Worm (Caenorhabditis elegans): ENCODE measurements around the gene dhhc-4.

dhhc-4 gene

DNA sequence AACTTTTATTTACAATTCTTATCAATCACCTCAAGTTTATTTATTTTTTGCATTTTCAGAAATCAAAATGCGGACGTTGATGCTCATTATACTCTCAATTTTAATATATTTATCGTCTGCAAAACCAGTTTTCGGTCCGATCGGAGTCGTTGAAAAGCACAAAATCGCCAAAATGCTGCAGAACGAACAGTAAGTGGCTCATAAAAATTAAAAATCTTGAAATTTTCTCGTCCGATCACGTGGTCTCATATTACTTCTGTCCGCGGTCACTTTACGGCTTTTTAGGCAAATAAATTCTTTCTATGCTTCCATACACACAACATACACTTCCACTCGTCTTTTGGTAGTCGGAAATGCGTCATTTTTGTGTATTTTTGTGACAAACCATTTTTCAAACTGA, 23.9 kb downstream of the dhhc-4 start, which contains the start of gene K11H3.5:
Gene K11H3.5 (plus strand): TSS at position 54 of the 400 bp plus-strand sequence.
- TF ChIP-seq egl-27 (tag; optimal IDR thresholded peaks at IDR 0.05) (no peak), nhr-67 (tag; optimal IDR thresholded peaks at IDR 0.05) (no peak), hmg-11 (tag; optimal IDR thresholded peaks at IDR 0.05) (no peak), snpc-4 (tag; optimal IDR thresholded peaks at IDR 0.05) (no peak), elt-2 (tag; optimal IDR thresholded peaks at IDR 0.05) (no peak), fkh-2 (tag; optimal IDR thresholded peaks at IDR 0.05) (no peak), nhr-11 (tag; optimal IDR thresholded peaks at IDR 0.05) (no peak), nfya-1 (tag; optimal IDR thresholded peaks at IDR 0.05; ENCODE audit: insufficient read depth) (no peak)

ce11 chrIII:9834888-9835287, 32.7 kb downstream of the dhhc-4 start, which contains the start of gene K11H3.8:
Gene K11H3.8, plus strand, starts transcription at chrIII:9835188.
- TF ChIP-seq nhr-28 (tag; optimal IDR thresholded peaks at IDR 0.05) = no peak
- TF ChIP-seq zag-1 (tag; optimal IDR thresholded peaks at IDR 0.05) = no peak
- no peak for TF ChIP-seq nfya-1 (tag; optimal IDR thresholded peaks at IDR 0.05; ENCODE audit: insufficient read depth)
- TF ChIP-seq fkh-2 (tag; optimal IDR thresholded peaks at IDR 0.05) = no peak
- no peak for TF ChIP-seq unc-39 (tag; optimal IDR thresholded peaks at IDR 0.05)
- TF ChIP-seq ceh-82 (tag; optimal IDR thresholded peaks at IDR 0.05) = no peak
- no peak for TF ChIP-seq nhr-77 (tag; optimal IDR thresholded peaks at IDR 0.05)
- no peak for TF ChIP-seq lin-15B (tag; optimal IDR thresholded peaks at IDR 0.05)
- no peak for TF ChIP-seq eor-1 (tag; optimal IDR thresholded peaks at IDR 0.05)
- no peak for TF ChIP-seq nhr-43 (tag; optimal IDR thresholded peaks at IDR 0.05; ENCODE audit: poor library complexity, severe bottlenecking)
- no peak for TF ChIP-seq snpc-4 (tag; optimal IDR thresholded peaks at IDR 0.05)
- TF ChIP-seq mdl-1 (tag; optimal IDR thresholded peaks at IDR 0.05) = no peak
- no peak for TF ChIP-seq nhr-25 (tag; optimal IDR thresholded peaks at IDR 0.05)
- TF ChIP-seq nhr-12 (tag; optimal IDR thresholded peaks at IDR 0.05) = no peak
- TF ChIP-seq pqm-1 (tag; optimal IDR thresholded peaks at IDR 0.05) = no peak
- no peak for TF ChIP-seq ceh-16 (tag; optimal IDR thresholded peaks at IDR 0.05)
- no peak for TF ChIP-seq fos-1 (tag; optimal IDR thresholded peaks at IDR 0.05)
- no peak for TF ChIP-seq ama-1 (optimal IDR thresholded peaks at IDR 0.05)

- TF ChIP-seq pqm-1 (tag; optimal IDR thresholded peaks at IDR 0.05) (no peak), elt-2 (tag; optimal IDR thresholded peaks at IDR 0.05) (no peak), nhr-12 (tag; optimal IDR thresholded peaks at IDR 0.05) (no peak), nhr-28 (tag; optimal IDR thresholded peaks at IDR 0.05) (no peak), nhr-67 (tag; optimal IDR thresholded peaks at IDR 0.05) (no peak), nhr-77 (tag; optimal IDR thresholded peaks at IDR 0.05) (no peak), lin-39 (tag; optimal IDR thresholded peaks at IDR 0.05) (no peak), jun-1 (tag; optimal IDR thresholded peaks at IDR 0.05) (no peak), lin-15B (tag; optimal IDR thresholded peaks at IDR 0.05) (no peak), mdl-1 (tag; optimal IDR thresholded peaks at IDR 0.05) (no peak), elt-1 (tag; optimal IDR thresholded peaks at IDR 0.05) (no peak), egl-27 (tag; optimal IDR thresholded peaks at IDR 0.05) (no peak), nfya-1 (tag; optimal IDR thresholded peaks at IDR 0.05; ENCODE audit: insufficient read depth) (no peak), sea-2 (GFP tag; optimal IDR thresholded peaks at IDR 0.05) (no peak), tbx-2 (tag; optimal IDR thresholded peaks at IDR 0.05) (no peak), aly-2 (tag; optimal IDR thresholded peaks at IDR 0.05) (no peak), eor-1 (tag; optimal IDR thresholded peaks at IDR 0.05) (no peak), elt-3 (tag; optimal IDR thresholded peaks at IDR 0.05) (no peak)
Observed at ce11 chrIII:9832569-9832968, 35.0 kb downstream of the dhhc-4 start.

DNA sequence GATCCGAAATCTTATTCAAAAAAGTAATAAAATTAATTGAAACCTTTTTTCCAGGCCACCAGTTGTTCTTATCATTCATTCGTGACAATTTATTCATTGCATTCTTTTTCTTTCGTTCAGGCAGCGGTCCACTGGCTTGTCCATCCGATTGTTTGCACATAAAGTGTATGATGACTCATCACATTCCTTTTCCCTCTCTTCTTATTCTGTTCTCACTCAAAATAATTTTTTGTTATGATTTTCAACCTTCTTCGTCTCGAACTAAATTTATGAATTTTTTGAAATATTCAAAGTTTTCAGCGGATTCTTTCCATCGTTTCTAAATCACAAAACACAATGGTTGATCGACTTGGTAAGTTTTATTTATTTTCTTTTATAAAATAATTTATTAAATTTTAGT, 37.1 kb downstream of the dhhc-4 start, which contains the start of gene ZK632.12:
Gene ZK632.12 (plus strand): TSS at position 301 of the 400 bp plus-strand sequence.
- peak; percentile 39 for TF ChIP-seq pha-4 (tag; optimal IDR thresholded peaks at IDR 0.05)
- no peak for TF ChIP-seq fkh-2 (tag; optimal IDR thresholded peaks at IDR 0.05)
- TF ChIP-seq sea-2 (GFP tag; optimal IDR thresholded peaks at IDR 0.05) = no peak
- TF ChIP-seq snpc-4 (tag; optimal IDR thresholded peaks at IDR 0.05) = no peak
- no peak for TF ChIP-seq ceh-82 (tag; optimal IDR thresholded peaks at IDR 0.05)
- TF ChIP-seq jun-1 (tag; optimal IDR thresholded peaks at IDR 0.05) = no peak
- no peak for TF ChIP-seq nhr-12 (tag; optimal IDR thresholded peaks at IDR 0.05)

DNA sequence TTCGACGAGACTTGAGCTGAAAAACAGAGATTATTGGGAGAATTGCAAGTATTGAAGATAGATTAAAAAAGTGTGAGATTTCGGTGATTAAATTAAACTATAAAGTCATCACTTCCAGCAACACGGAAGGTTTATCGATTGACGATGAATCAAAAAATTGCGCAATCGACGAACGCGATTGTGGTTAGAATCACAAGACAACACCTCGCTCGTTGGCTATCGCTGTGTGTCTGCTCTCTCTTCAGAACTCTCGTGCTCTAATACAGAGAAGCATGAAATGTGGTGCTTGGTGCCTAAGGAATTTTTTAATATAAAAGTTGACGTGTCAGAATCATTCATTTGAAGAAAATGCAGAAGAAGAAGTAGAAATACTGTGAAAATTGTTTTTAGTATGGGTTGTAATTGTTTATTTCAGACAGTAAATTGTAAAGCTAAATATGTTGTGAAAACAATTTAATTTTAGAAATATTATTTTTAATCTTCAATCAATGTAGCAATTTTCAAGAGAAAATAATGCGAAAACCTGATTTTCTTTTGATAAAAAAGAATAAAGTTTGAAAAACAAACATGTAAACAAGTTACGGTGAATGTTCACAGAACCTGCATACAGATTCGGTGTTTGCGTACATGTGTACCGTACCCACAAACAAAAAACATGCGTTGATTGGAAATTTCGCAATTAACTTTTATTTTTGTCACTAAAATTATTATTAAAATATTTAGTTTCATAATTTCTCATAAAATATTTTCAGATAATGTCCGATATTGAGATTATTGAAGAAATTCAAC, 40.2 kb downstream of the dhhc-4 start, which contains the start of the genes ZK632.10 and ZK632.11:
Gene ZK632.10 (minus strand): TSS at position 560 of the 789 bp plus-strand sequence.
Gene ZK632.11 (plus strand): TSS at position 753 of the 789 bp plus-strand sequence.
- TF ChIP-seq egl-5 (tag; optimal IDR thresholded peaks at IDR 0.05) = peak; percentile 1
- peak; percentile 91 for TF ChIP-seq nfya-1 (tag; optimal IDR thresholded peaks at IDR 0.05; ENCODE audit: insufficient read depth)
- TF ChIP-seq lin-39 (tag; optimal IDR thresholded peaks at IDR 0.05) = peak; percentile 15
- peak; percentile 11 for TF ChIP-seq pqm-1 (tag; optimal IDR thresholded peaks at IDR 0.05)
- TF ChIP-seq zag-1 (tag; optimal IDR thresholded peaks at IDR 0.05) = no peak
- peak; percentile 34 for TF ChIP-seq nhr-23 (tag; optimal IDR thresholded peaks at IDR 0.05)
- TF ChIP-seq pha-4 (tag; optimal IDR thresholded peaks at IDR 0.05) = peak; percentile 99
- TF ChIP-seq hmg-11 (tag; optimal IDR thresholded peaks at IDR 0.05) = peak; percentile 41
- TF ChIP-seq lin-15B (tag; optimal IDR thresholded peaks at IDR 0.05) = peak; percentile 57
- TF ChIP-seq snpc-4 (tag; optimal IDR thresholded peaks at IDR 0.05) = peak; percentile 45
- no peak for TF ChIP-seq ztf-4 (tag; optimal IDR thresholded peaks at IDR 0.05)
- TF ChIP-seq nhr-43 (tag; optimal IDR thresholded peaks at IDR 0.05; ENCODE audit: poor library complexity, severe bottlenecking) = no peak
- peak; percentile 50 for TF ChIP-seq ceh-28 (tag; optimal IDR thresholded peaks at IDR 0.05)
- TF ChIP-seq elt-2 (tag; optimal IDR thresholded peaks at IDR 0.05) = peak; percentile 23
- peak; percentile 13 for TF ChIP-seq skn-1 (tag; optimal IDR thresholded peaks at IDR 0.05)

Data from whole organism, L3 larva.